Worm (Caenorhabditis elegans): ENCODE results near the gene C33D9.6.

Gene C33D9.6

ce11 chrIV:8786654-8787053 lies 8.7 kb upstream of the C33D9.6 start, which contains the start of gene C33D9.8:
Gene C33D9.8, minus strand, starts transcription at chrIV:8786752.
- TF ChIP-seq ceh-16 (tag; optimal IDR thresholded peaks at IDR 0.05) = no peak
- TF ChIP-seq lin-39 (tag; optimal IDR thresholded peaks at IDR 0.05) = no peak
- TF ChIP-seq nhr-129 (tag; optimal IDR thresholded peaks at IDR 0.05) = no peak
- peak in 1 of 2 experiments; percentile 30 for TF ChIP-seq lsy-2 (tag; optimal IDR thresholded peaks at IDR 0.05)
- TF ChIP-seq lin-11 (tag; optimal IDR thresholded peaks at IDR 0.05) = no peak
- peak; percentile 60 for TF ChIP-seq unc-55 (GFP tag; optimal IDR thresholded peaks at IDR 0.05)
- no peak for TF ChIP-seq ceh-82 (tag; optimal IDR thresholded peaks at IDR 0.05)
- no peak for TF ChIP-seq dmd-4 (tag; optimal IDR thresholded peaks at IDR 0.05)
- no peak for TF ChIP-seq ztf-1 (GFP tag; conservative IDR thresholded peaks at IDR 0.05)
- no peak for TF ChIP-seq zag-1 (tag; optimal IDR thresholded peaks at IDR 0.05)
- no peak for TF ChIP-seq unc-39 (tag; optimal IDR thresholded peaks at IDR 0.05)
- TF ChIP-seq skn-1 (tag; optimal IDR thresholded peaks at IDR 0.05) = no peak
- TF ChIP-seq nhr-23 (tag; optimal IDR thresholded peaks at IDR 0.05) = no peak
- peak; percentile 40 for TF ChIP-seq C34F6.9 (tag; optimal IDR thresholded peaks at IDR 0.05)
- TF ChIP-seq gmeb-1 (tag; optimal IDR thresholded peaks at IDR 0.05) = no peak
- no peak for TF ChIP-seq egl-27 (tag; optimal IDR thresholded peaks at IDR 0.05)
- no peak for TF ChIP-seq peb-1 (tag; optimal IDR thresholded peaks at IDR 0.05)

DNA sequence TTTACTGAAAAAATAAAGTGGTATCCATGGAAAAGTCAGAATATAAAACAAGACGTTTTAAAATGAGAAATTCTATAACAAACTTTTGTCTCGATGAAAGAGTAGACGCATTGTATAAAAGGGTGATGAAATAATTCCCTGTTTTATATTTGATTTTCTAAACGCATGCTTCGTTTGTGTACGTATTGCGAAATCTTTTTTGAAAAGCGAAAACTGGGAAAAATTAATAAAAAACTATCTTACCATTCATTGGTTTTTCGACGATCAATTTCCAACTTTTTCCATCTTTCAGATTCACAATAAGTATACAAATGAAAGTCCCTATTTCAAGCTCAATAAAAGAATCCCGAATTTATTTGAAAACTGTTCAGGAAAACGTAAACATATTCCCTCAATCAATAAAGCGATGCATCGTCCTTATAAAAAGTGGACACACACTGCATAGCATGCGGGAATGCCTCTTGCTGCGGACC lies 6.9 kb upstream of the C33D9.6 start, which contains the start of gene C33D9.13:
C33D9.13 (minus strand) TSS at position 423 of the 473 bp plus-strand sequence.
- no peak for TF ChIP-seq sma-9 (GFP tag; optimal IDR thresholded peaks at IDR 0.05)
- TF ChIP-seq sma-9 (tag; optimal IDR thresholded peaks at IDR 0.05) = no peak
- TF ChIP-seq nhr-6 (tag; optimal IDR thresholded peaks at IDR 0.05) = no peak
- no peak for TF ChIP-seq unc-39 (tag; optimal IDR thresholded peaks at IDR 0.05)
- peak; percentile 24 for TF ChIP-seq C34F6.9 (tag; optimal IDR thresholded peaks at IDR 0.05)
- TF ChIP-seq dmd-4 (tag; optimal IDR thresholded peaks at IDR 0.05) = no peak
- TF ChIP-seq ceh-16 (tag; optimal IDR thresholded peaks at IDR 0.05) = no peak
- TF ChIP-seq gmeb-1 (tag; optimal IDR thresholded peaks at IDR 0.05) = no peak
- no peak for TF ChIP-seq nhr-10 (tag; optimal IDR thresholded peaks at IDR 0.05)
- TF ChIP-seq unc-55 (GFP tag; optimal IDR thresholded peaks at IDR 0.05) = peak; percentile 48
- TF ChIP-seq mab-5 (tag; optimal IDR thresholded peaks at IDR 0.05) = no peak
- no peak for TF ChIP-seq blmp-1 (tag; optimal IDR thresholded peaks at IDR 0.05; ENCODE audit: insufficient read depth)
- TF ChIP-seq fos-1 (tag; optimal IDR thresholded peaks at IDR 0.05) = no peak
- TF ChIP-seq skn-1 (tag; optimal IDR thresholded peaks at IDR 0.05) = no peak
- TF ChIP-seq Y55F3AM.14 (GFP tag; optimal IDR thresholded peaks at IDR 0.05) = no peak
- TF ChIP-seq elt-3 (tag; optimal IDR thresholded peaks at IDR 0.05) = no peak
- no peak for TF ChIP-seq mdl-1 (tag; optimal IDR thresholded peaks at IDR 0.05)
- TF ChIP-seq nhr-23 (tag; optimal IDR thresholded peaks at IDR 0.05) = no peak
- TF ChIP-seq zag-1 (tag; optimal IDR thresholded peaks at IDR 0.05) = no peak

DNA sequence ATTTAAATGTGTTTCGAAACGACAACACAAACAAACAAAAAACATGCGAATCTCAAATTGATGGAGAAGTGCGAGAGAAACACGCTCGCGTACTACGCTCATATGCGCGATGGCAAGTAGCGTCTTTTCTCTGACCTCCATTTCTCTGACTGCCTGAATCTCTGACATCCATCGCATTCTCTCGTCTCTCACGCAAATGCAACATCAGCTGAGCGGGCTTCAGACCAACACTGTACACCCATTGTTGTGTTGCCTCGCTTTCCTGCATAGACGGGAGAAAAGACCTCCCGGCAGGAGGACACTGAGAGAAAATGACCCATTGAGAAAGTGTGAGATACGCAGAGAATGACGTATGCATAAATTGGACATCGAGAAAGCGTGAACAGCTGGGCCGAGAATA lies 4.2 kb upstream of the C33D9.6 start:
- TF ChIP-seq C34F6.9 (tag; optimal IDR thresholded peaks at IDR 0.05) = peak; percentile 88
- no peak for TF ChIP-seq unc-39 (tag; optimal IDR thresholded peaks at IDR 0.05)
- peak in 1 of 2 experiments; percentile 66 for TF ChIP-seq lsy-2 (tag; optimal IDR thresholded peaks at IDR 0.05)
- no peak for TF ChIP-seq alr-1 (tag; optimal IDR thresholded peaks at IDR 0.05)
- TF ChIP-seq unc-62 (GFP tag; optimal IDR thresholded peaks at IDR 0.05) = no peak
- peak; percentile 57 for TF ChIP-seq sma-3 (GFP tag; optimal IDR thresholded peaks at IDR 0.05)
- no peak for TF ChIP-seq nhr-237 (tag; optimal IDR thresholded peaks at IDR 0.05)
- peak; percentile 27 for TF ChIP-seq sem-4 (tag; optimal IDR thresholded peaks at IDR 0.05)
- no peak for TF ChIP-seq ama-1 (optimal IDR thresholded peaks at IDR 0.05)
- TF ChIP-seq mab-5 (tag; optimal IDR thresholded peaks at IDR 0.05) = peak; percentile 9
- TF ChIP-seq R02D3.7 (tag; optimal IDR thresholded peaks at IDR 0.05) = no peak
- TF ChIP-seq ztf-11 (tag; optimal IDR thresholded peaks at IDR 0.05) = no peak
- peak; percentile 34 for TF ChIP-seq crh-2 (tag; optimal IDR thresholded peaks at IDR 0.05)
- no peak for TF ChIP-seq ceh-82 (tag; optimal IDR thresholded peaks at IDR 0.05)
- no peak for TF ChIP-seq nhr-23 (tag; optimal IDR thresholded peaks at IDR 0.05)
- TF ChIP-seq nhr-11 (tag; optimal IDR thresholded peaks at IDR 0.05) = no peak
- peak; percentile 68 for TF ChIP-seq nhr-21 (tag; optimal IDR thresholded peaks at IDR 0.05)
- no peak for TF ChIP-seq dmd-4 (tag; optimal IDR thresholded peaks at IDR 0.05)
- peak; percentile 70 for TF ChIP-seq gmeb-1 (tag; optimal IDR thresholded peaks at IDR 0.05)
- TF ChIP-seq blmp-1 (tag; optimal IDR thresholded peaks at IDR 0.05; ENCODE audit: insufficient read depth) = peak; percentile 52
- TF ChIP-seq elt-1 (tag; optimal IDR thresholded peaks at IDR 0.05) = no peak
- TF ChIP-seq egl-27 (tag; optimal IDR thresholded peaks at IDR 0.05) = peak; percentile 84
- TF ChIP-seq elt-3 (tag; optimal IDR thresholded peaks at IDR 0.05) = no peak
- TF ChIP-seq lin-39 (tag; optimal IDR thresholded peaks at IDR 0.05) = no peak
- peak; percentile 90 for TF ChIP-seq fos-1 (tag; optimal IDR thresholded peaks at IDR 0.05)
- TF ChIP-seq ceh-16 (tag; optimal IDR thresholded peaks at IDR 0.05) = peak; percentile 41
- TF ChIP-seq zag-1 (tag; optimal IDR thresholded peaks at IDR 0.05) = no peak
- TF ChIP-seq mbf-1 (tag; optimal IDR thresholded peaks at IDR 0.05) = no peak
- no peak for TF ChIP-seq skn-1 (tag; optimal IDR thresholded peaks at IDR 0.05)
- TF ChIP-seq Y55F3AM.14 (GFP tag; optimal IDR thresholded peaks at IDR 0.05) = no peak
- no peak for TF ChIP-seq ztf-1 (GFP tag; conservative IDR thresholded peaks at IDR 0.05)
- TF ChIP-seq nhr-10 (tag; optimal IDR thresholded peaks at IDR 0.05) = no peak
- peak; percentile 51 for TF ChIP-seq snpc-4 (tag; optimal IDR thresholded peaks at IDR 0.05)
- no peak for TF ChIP-seq aly-2 (tag; optimal IDR thresholded peaks at IDR 0.05)
- TF ChIP-seq unc-55 (GFP tag; optimal IDR thresholded peaks at IDR 0.05) = peak; percentile 45
- TF ChIP-seq mdl-1 (tag; optimal IDR thresholded peaks at IDR 0.05) = peak in 1 of 2 experiments; percentile 48
- peak; percentile 46 for TF ChIP-seq nhr-6 (tag; optimal IDR thresholded peaks at IDR 0.05)
- TF ChIP-seq nhr-77 (tag; optimal IDR thresholded peaks at IDR 0.05) = no peak
- no peak for TF ChIP-seq ztf-4 (tag; optimal IDR thresholded peaks at IDR 0.05)
- TF ChIP-seq lin-11 (tag; optimal IDR thresholded peaks at IDR 0.05) = no peak
- no peak for TF ChIP-seq ZK546.5 (tag; optimal IDR thresholded peaks at IDR 0.05)
- TF ChIP-seq nhr-12 (tag; optimal IDR thresholded peaks at IDR 0.05) = no peak
